Comparison of ENCODE assay signal across 2 fruit fly cellular contexts in genomic region chr2L:13514262-13514937, dm6.
TF ChIP-seq lines count a peak whose summit lies in the region.

No protein-coding gene starts in this region.

TF ChIP-seq in whole organism, embryonic, 481 proteins besides CTCF, POLR2A, EP300 and RAD21 (continued from another document and continues in another):
- TF ChIP-seq mld (GFP tag; IDR thresholded peaks at IDR 0.05; lab: Robert Waterston, UW; ENCODE audit: partially characterized antibody) (no peak), CG8478 (optimal IDR thresholded peaks at IDR 0.05; lab: Kevin White, UChicago) (no peak), CG15479 (GFP tag; optimal IDR thresholded peaks at IDR 0.05; lab: Kevin White, UChicago) (peak; percentile 53), eve (GFP tag; optimal IDR thresholded peaks at IDR 0.05; lab: Kevin White, UChicago) (peak in 1 of 2 experiments; percentile 67), CG2202 (tag; optimal IDR thresholded peaks at IDR 0.05; lab: Kevin White, UChicago) (no peak), dan (GFP tag; IDR thresholded peaks at IDR 0.05; lab: Robert Waterston, UW) (no peak), cg (GFP tag; optimal IDR thresholded peaks at IDR 0.05; lab: Kevin White, UChicago) (peak; percentile 3), CG15696 (tag; optimal IDR thresholded peaks at IDR 0.05; lab: Kevin White, UChicago) (no peak), Dref (GFP tag; IDR thresholded peaks at IDR 0.05; lab: Robert Waterston, UW) (no peak), Hsf (GFP tag; optimal IDR thresholded peaks at IDR 0.05; lab: Kevin White, UChicago) (peak; percentile 1), lbe (GFP tag; optimal IDR thresholded peaks at IDR 0.05; lab: Kevin White, UChicago) (peak; percentile 21), tll (GFP tag; optimal IDR thresholded peaks at IDR 0.05; lab: Kevin White, UChicago) (no peak), p53 (GFP tag; optimal IDR thresholded peaks at IDR 0.05; lab: Kevin White, UChicago) (no peak), stwl (tag; optimal IDR thresholded peaks at IDR 0.05; lab: Kevin White, UChicago) (no peak), TFAM (GFP tag; optimal IDR thresholded peaks at IDR 0.05; lab: Kevin White, UChicago) (no peak), CG6689 (GFP tag; IDR thresholded peaks at IDR 0.05; lab: Robert Waterston, UW) (no peak; the same call in 1 of the 2 replicates), NK7.1 (GFP tag; optimal IDR thresholded peaks at IDR 0.05; lab: Kevin White, UChicago) (no peak), CG7556 (GFP tag; optimal IDR thresholded peaks at IDR 0.05; lab: Kevin White, UChicago) (peak; percentile 76), Poxn (GFP tag; IDR thresholded peaks at IDR 0.05; lab: Robert Waterston, UW) (peak; percentile 57), Ets65A (GFP tag; lab: Kevin White, UChicago) (no peak), chn (GFP tag; optimal IDR thresholded peaks at IDR 0.05; lab: Kevin White, UChicago) (no peak), CG12155 (GFP tag; optimal IDR thresholded peaks at IDR 0.05; lab: Kevin White, UChicago) (peak; percentile 14), zf30C (GFP tag; optimal IDR thresholded peaks at IDR 0.05; lab: Kevin White, UChicago) (no peak), crc (GFP tag; optimal IDR thresholded peaks at IDR 0.05; lab: Kevin White, UChicago) (no peak), Meics (GFP tag; optimal IDR thresholded peaks at IDR 0.05; lab: Kevin White, UChicago) (peak; percentile 67), Deaf1 (tag; optimal IDR thresholded peaks at IDR 0.05; lab: Kevin White, UChicago) (peak; percentile 73), sug (tag; optimal IDR thresholded peaks at IDR 0.05; lab: Kevin White, UChicago) (peak; percentile 65), nerfin-2 (GFP tag; IDR thresholded peaks at IDR 0.05; lab: Robert Waterston, UW; ENCODE audit: partially characterized antibody) (no peak), tio (GFP tag; optimal IDR thresholded peaks at IDR 0.05; lab: Kevin White, UChicago) (peak; percentile 52), Bteb2 (GFP tag; optimal IDR thresholded peaks at IDR 0.05; lab: Kevin White, UChicago) (no peak), CG8944 (GFP tag; optimal IDR thresholded peaks at IDR 0.05; lab: Kevin White, UChicago) (no peak), lov (optimal IDR thresholded peaks at IDR 0.05; lab: Kevin White, UChicago) (no peak), lov (GFP tag; IDR thresholded peaks at IDR 0.05; lab: Robert Waterston, UW) (no peak), Atf-2 (GFP tag; optimal IDR thresholded peaks at IDR 0.05; lab: Kevin White, UChicago) (no peak), CG17568 (GFP tag; optimal IDR thresholded peaks at IDR 0.05; lab: Kevin White, UChicago) (no peak), slou (GFP tag; optimal IDR thresholded peaks at IDR 0.05; lab: Kevin White, UChicago) (no peak), CG13775 (GFP tag; optimal IDR thresholded peaks at IDR 0.05; lab: Kevin White, UChicago) (peak; percentile 56), zen2 (GFP tag; IDR thresholded peaks at IDR 0.05; lab: Robert Waterston, UW; ENCODE audit: partially characterized antibody) (no peak), CG4730 (GFP tag; IDR thresholded peaks at IDR 0.05; lab: Robert Waterston, UW) (no peak), CG2678 (tag; optimal IDR thresholded peaks at IDR 0.05; lab: Kevin White, UChicago) (peak; percentile 70), CG4328 (GFP tag; optimal IDR thresholded peaks at IDR 0.05; lab: Kevin White, UChicago) (peak; percentile 54), CG4424 (GFP tag; optimal IDR thresholded peaks at IDR 0.05; lab: Kevin White, UChicago) (no peak), CG6683 (GFP tag; optimal IDR thresholded peaks at IDR 0.05; lab: Kevin White, UChicago) (peak; percentile 46), slbo (GFP tag; IDR thresholded peaks at IDR 0.05; lab: Robert Waterston, UW) (peak; percentile 84), Ets97D (GFP tag; optimal IDR thresholded peaks at IDR 0.05; lab: Kevin White, UChicago) (no peak), so (GFP tag; IDR thresholded peaks at IDR 0.05; lab: Robert Waterston, UW) (no peak), Doc2 (GFP tag; IDR thresholded peaks at IDR 0.05; lab: Robert Waterston, UW) (no peak), Gug (GFP tag; IDR thresholded peaks at IDR 0.05; lab: Robert Waterston, UW) (peak; percentile 60; the same call in 1 of the 4 replicates), CG10366 (GFP tag; IDR thresholded peaks at IDR 0.05; lab: Robert Waterston, UW) (peak; percentile 60), lab (GFP tag; optimal IDR thresholded peaks at IDR 0.05; lab: Kevin White, UChicago) (peak; percentile 61), Fer1 (GFP tag; optimal IDR thresholded peaks at IDR 0.05; lab: Kevin White, UChicago) (peak; percentile 74), B-H1 (GFP tag; IDR thresholded peaks at IDR 0.05; lab: Robert Waterston, UW) (no peak; the same call in 2 of the 3 replicates), Usf (GFP tag; optimal IDR thresholded peaks at IDR 0.05; lab: Kevin White, UChicago) (peak; percentile 71), CHES-1-like (GFP tag; optimal IDR thresholded peaks at IDR 0.05; lab: Kevin White, UChicago) (no peak), yki (optimal IDR thresholded peaks at IDR 0.05; lab: Kevin White, UChicago) (no peak), kah (GFP tag; optimal IDR thresholded peaks at IDR 0.05; lab: Kevin White, UChicago) (no peak), CG17328 (GFP tag; IDR thresholded peaks at IDR 0.05; lab: Robert Waterston, UW) (no peak), bab2 (GFP tag; optimal IDR thresholded peaks at IDR 0.05; lab: Kevin White, UChicago) (no peak), CG30020 (tag; optimal IDR thresholded peaks at IDR 0.05; lab: Kevin White, UChicago) (no peak), disco-r (GFP tag; optimal IDR thresholded peaks at IDR 0.05; lab: Kevin White, UChicago) (no peak), Antp (GFP tag; optimal IDR thresholded peaks at IDR 0.05; lab: Kevin White, UChicago) (no peak), toy (GFP tag; IDR thresholded peaks at IDR 0.05; lab: Robert Waterston, UW) (no peak), pb (GFP tag; optimal IDR thresholded peaks at IDR 0.05; lab: Kevin White, UChicago) (no peak), CG7786 (GFP tag; optimal IDR thresholded peaks at IDR 0.05; lab: Kevin White, UChicago) (no peak), Spps (tag; optimal IDR thresholded peaks at IDR 0.05; lab: Kevin White, UChicago) (no peak), CG13296 (GFP tag; optimal IDR thresholded peaks at IDR 0.05; lab: Kevin White, UChicago) (peak; percentile 46), Camta (GFP tag; optimal IDR thresholded peaks at IDR 0.05; lab: Kevin White, UChicago) (no peak), E2f2 (GFP tag; IDR thresholded peaks at IDR 0.05; lab: Robert Waterston, UW) (peak; percentile 45; the same call in 1 of the 2 replicates)

TF ChIP-seq in whole organism, prepupa, 60 proteins besides CTCF, POLR2A, EP300 and RAD21 (continued from another document):
- TF ChIP-seq cyc (GFP tag; optimal IDR thresholded peaks at IDR 0.05; lab: Kevin White, UChicago), result peak; percentile 32
- TF ChIP-seq CG3032 (tag; optimal IDR thresholded peaks at IDR 0.05; lab: Kevin White, UChicago), result no peak
- TF ChIP-seq Hr39 (GFP tag; optimal IDR thresholded peaks at IDR 0.05; lab: Kevin White, UChicago), result peak; percentile 62
- TF ChIP-seq Ets96B (tag; optimal IDR thresholded peaks at IDR 0.05; lab: Kevin White, UChicago), result no peak
- TF ChIP-seq fd85E (GFP tag; optimal IDR thresholded peaks at IDR 0.05; lab: Kevin White, UChicago), result no peak
- TF ChIP-seq Eip78C (GFP tag; lab: Kevin White, UChicago), result peak; percentile 75
- no peak for TF ChIP-seq fd59A (GFP tag; optimal IDR thresholded peaks at IDR 0.05; lab: Kevin White, UChicago)
